Worm (Caenorhabditis elegans) whole organism, late embryonic: ENCODE measurements around the gene ttr-11.

Source experiments
- T23F11.4 ChIP-seq: fragments of 200-800 bp; sonication (Bioruptor generic); optimal IDR thresholded peaks from 2 replicates; lab custom pipeline; 2018; ENCODE audit warnings: mild to moderate bottlenecking, missing genetic modification characterization, missing compliant biosample characterization
- ceh-22 ChIP-seq: sonication (generic microtip); optimal IDR thresholded peaks from 2 replicates; lab custom pipeline; 2017; ENCODE audit warnings: missing biosample characterization, missing genetic modification characterization
- ets-4 ChIP-seq: sonication (generic microtip); optimal IDR thresholded peaks from 2 replicates; lab custom pipeline; 2016; ENCODE audit warnings: missing genetic modification characterization, missing compliant biosample characterization
- pag-3 ChIP-seq: sonication (generic microtip); optimal IDR thresholded peaks from 2 replicates; lab custom pipeline; 2016; ENCODE audit warnings: missing compliant biosample characterization, missing genetic modification characterization, borderline replicate concordance
- pros-1 ChIP-seq: fragments of 150-350 bp; optimal IDR thresholded peaks from 2 replicates; lab custom pipeline; 2014; ENCODE audit warnings: missing biosample characterization, missing genetic modification reagents, missing genetic modification characterization
- rnt-1 ChIP-seq: sonication (generic microtip); optimal IDR thresholded peaks from 2 replicates; lab custom pipeline; 2016; ENCODE audit warnings: missing genetic modification characterization, missing compliant biosample characterization
- unc-55 ChIP-seq: sonication (generic microtip); optimal IDR thresholded peaks from 2 replicates; lab custom pipeline; 2017; ENCODE audit warnings: missing biosample characterization, missing genetic modification reagents, missing genetic modification characterization

ce11 chrV:20574872-20575271 lies 28.2 kb upstream of the ttr-11 start:
- TF ChIP-seq pag-3 (tag; lab: Kevin White, UChicago): no peak
- TF ChIP-seq ceh-22 (tag; lab: Kevin White, UChicago): no peak
- no peak for TF ChIP-seq pros-1
- no peak for TF ChIP-seq T23F11.4 (GFP tag; lab: Kevin White, UChicago)
- TF ChIP-seq rnt-1 (tag; lab: Kevin White, UChicago): no peak
- TF ChIP-seq ets-4: no peak
- no peak for TF ChIP-seq unc-55 (GFP tag; lab: Kevin White, UChicago)
